Fruit fly (Drosophila melanogaster): ENCODE measurements around the gene dsh.

dm6 chrX:11367783-11368509 lies 12.3 kb downstream of the dsh start, which contains the start of the genes hop and Tim8:
- no peak for TF ChIP-seq Sox102F (GFP tag; optimal IDR thresholded peaks at IDR 0.05)
- no peak for TF ChIP-seq CG6276 (GFP tag; optimal IDR thresholded peaks at IDR 0.05)
- no peak for TF ChIP-seq Sox15 (GFP tag; optimal IDR thresholded peaks at IDR 0.05)
- TF ChIP-seq CG8319 (GFP tag; optimal IDR thresholded peaks at IDR 0.05), result no peak
- no peak for TF ChIP-seq CG32006 (GFP tag; optimal IDR thresholded peaks at IDR 0.05)
- TF ChIP-seq Eip75B (GFP tag; optimal IDR thresholded peaks at IDR 0.05), result no peak
- no peak for TF ChIP-seq Hr38 (GFP tag; optimal IDR thresholded peaks at IDR 0.05)
- no peak for TF ChIP-seq CG6792 (GFP tag; optimal IDR thresholded peaks at IDR 0.05)
- TF ChIP-seq dac (GFP tag; optimal IDR thresholded peaks at IDR 0.05), result no peak
- TF ChIP-seq CG10669 (GFP tag; optimal IDR thresholded peaks at IDR 0.05), result no peak
- no peak for TF ChIP-seq CG3032 (tag; optimal IDR thresholded peaks at IDR 0.05)
- TF ChIP-seq CG16779 (tag; optimal IDR thresholded peaks at IDR 0.05), result no peak
- TF ChIP-seq Ets21C (GFP tag; optimal IDR thresholded peaks at IDR 0.05), result no peak
- no peak for TF ChIP-seq Met (GFP tag; optimal IDR thresholded peaks at IDR 0.05)
